Fruit fly (Drosophila melanogaster) whole organism, embryonic: ENCODE results near the gene Pdhb.

Experiments
- ATbp ChIP-seq: fragments of 200-800 bp; sonication (Bioruptor generic); optimal IDR thresholded peaks from 2 replicates; lab custom pipeline; 2017; ENCODE audit warnings: missing biosample characterization, mild to moderate bottlenecking, missing genetic modification characterization, missing genetic modification reagents
- Adf1 ChIP-seq: fragments of 200-800 bp; sonication (Bioruptor generic); IDR thresholded peaks from 2 replicates; pipeline ENCODE4 v1.3.6; 2022; ENCODE audit warnings: missing biosample characterization, missing genetic modification characterization
- Asciz ChIP-seq: fragments of 200-800 bp; sonication (Bioruptor generic); optimal IDR thresholded peaks from 2 replicates; lab custom pipeline; 2017; ENCODE audit warnings: missing biosample characterization, mild to moderate bottlenecking, missing genetic modification characterization, missing genetic modification reagents
- B-H1 ChIP-seq: fragments of 200-800 bp; sonication (Bioruptor generic); IDR thresholded peaks from 3 replicates; pipeline ENCODE4 v1.3.6; 2022; ENCODE audit warnings: missing biosample characterization, missing genetic modification characterization
- CG11696 ChIP-seq: fragments of 200-800 bp; sonication (Bioruptor generic); IDR thresholded peaks from 2 replicates; pipeline ENCODE4 v1.3.6; 2022; ENCODE audit warnings: missing biosample characterization, missing genetic modification characterization
- CG13296 ChIP-seq: fragments of 200-800 bp; sonication (Bioruptor generic); optimal IDR thresholded peaks from 3 replicates; lab custom pipeline; 2018; ENCODE audit warnings: missing biosample characterization, mild to moderate bottlenecking, missing genetic modification characterization
- CG13775 ChIP-seq: fragments of 200-800 bp; sonication (Bioruptor generic); optimal IDR thresholded peaks from 3 replicates; lab custom pipeline; 2017; ENCODE audit warnings: missing biosample characterization, mild to moderate bottlenecking, missing genetic modification characterization
- CG1603 ChIP-seq: fragments of 200-800 bp; sonication (Bioruptor generic); optimal IDR thresholded peaks from 2 replicates; lab custom pipeline; 2019; ENCODE audit warnings: missing biosample characterization, mild to moderate bottlenecking, missing genetic modification characterization, moderate library complexity
- CG16813 ChIP-seq: fragments of 200-800 bp; sonication (Bioruptor generic); IDR thresholded peaks from 3 replicates; pipeline ENCODE4 v1.3.6; 2022; ENCODE audit warnings: missing biosample characterization, missing genetic modification characterization; ENCODE audit not compliant: partially characterized antibody
- CG17802 ChIP-seq: fragments of 200-800 bp; sonication (Bioruptor generic); optimal IDR thresholded peaks from 2 replicates; lab custom pipeline; 2018; ENCODE audit warnings: missing biosample characterization, mild to moderate bottlenecking, missing genetic modification characterization, moderate library complexity
- CG17829 ChIP-seq: fragments of 200-800 bp; optimal IDR thresholded peaks from 2 replicates; lab custom pipeline; 2019; ENCODE audit warnings: missing biosample characterization, mild to moderate bottlenecking, missing genetic modification characterization, moderate library complexity
- CG17912 ChIP-seq: fragments of 200-800 bp; sonication (Bioruptor generic); optimal IDR thresholded peaks from 2 replicates; lab custom pipeline; 2018; ENCODE audit warnings: missing biosample characterization, mild to moderate bottlenecking, missing genetic modification characterization
- CG1792 ChIP-seq: fragments of 200-800 bp; sonication (Bioruptor generic); optimal IDR thresholded peaks from 2 replicates; lab custom pipeline; 2016; ENCODE audit warnings: missing biosample characterization, missing genetic modification characterization
- CG2712 ChIP-seq: fragments of 200-800 bp; optimal IDR thresholded peaks from 3 replicates; lab custom pipeline; 2019; ENCODE audit warnings: missing biosample characterization, mild to moderate bottlenecking, missing genetic modification characterization, moderate library complexity
- CG30403 ChIP-seq: fragments of 200-800 bp; sonication (Bioruptor generic); optimal IDR thresholded peaks from 3 replicates; lab custom pipeline; 2016; ENCODE audit warnings: missing biosample characterization, missing genetic modification characterization
- CG31224 ChIP-seq: fragments of 200-800 bp; sonication (Bioruptor generic); IDR thresholded peaks from 2 replicates; pipeline ENCODE4 v1.3.6; 2022; ENCODE audit warnings: missing biosample characterization, missing genetic modification characterization
- CG34224 ChIP-seq: fragments of 200-800 bp; sonication (Bioruptor generic); IDR thresholded peaks from 3 replicates; pipeline ENCODE4 v1.3.6; 2022; ENCODE audit warnings: missing biosample characterization, missing genetic modification characterization; ENCODE audit not compliant: partially characterized antibody
- CG3995 ChIP-seq: fragments of 200-800 bp; sonication (Bioruptor generic); optimal IDR thresholded peaks from 3 replicates; lab custom pipeline; 2016; ENCODE audit warnings: missing biosample characterization, missing genetic modification characterization
- CG43689 ChIP-seq: fragments of 200-800 bp; sonication (Bioruptor generic); IDR thresholded peaks from 2 replicates; pipeline ENCODE4 v1.3.6; 2022; ENCODE audit warnings: missing biosample characterization, missing genetic modification characterization
- CG4820 ChIP-seq: fragments of 200-800 bp; sonication (Bioruptor generic); optimal IDR thresholded peaks from 3 replicates; lab custom pipeline; 2016; ENCODE audit warnings: missing biosample characterization, missing genetic modification characterization
- CG6813 ChIP-seq: fragments of 200-800 bp; sonication (Bioruptor generic); optimal IDR thresholded peaks from 2 replicates; lab custom pipeline; 2017; ENCODE audit warnings: missing biosample characterization, missing genetic modification characterization, mild to moderate bottlenecking, moderate library complexity, missing genetic modification reagents
- CG8281 ChIP-seq: fragments of 200-800 bp; sonication (Bioruptor generic); optimal IDR thresholded peaks from 2 replicates; lab custom pipeline; 2018; ENCODE audit warnings: missing biosample characterization, mild to moderate bottlenecking, missing genetic modification characterization, moderate library complexity
- CkIIα-i1 ChIP-seq: fragments of 200-800 bp; sonication (Bioruptor generic); IDR thresholded peaks from 2 replicates; pipeline ENCODE4 v1.3.6; 2022; ENCODE audit warnings: missing biosample characterization, missing genetic modification characterization
- GATAe ChIP-seq: fragments of 200-800 bp; sonication (Bioruptor generic); conservative IDR thresholded peaks from 2 replicates; pipeline ENCODE4 v1.3.6; 2022; ENCODE audit warnings: missing biosample characterization, missing genetic modification characterization
- H15 ChIP-seq: fragments of 200-800 bp; sonication (Bioruptor generic); IDR thresholded peaks from 3 replicates; pipeline ENCODE4 v1.3.6; 2022; ENCODE audit warnings: missing biosample characterization, missing genetic modification characterization
- Lpt ChIP-seq: fragments of >200 bp; optimal IDR thresholded peaks from 2 replicates; lab custom pipeline; 2018; ENCODE audit warnings: missing biosample characterization, missing genetic modification characterization
- Max ChIP-seq: fragments of 200-800 bp; sonication (Bioruptor generic); optimal IDR thresholded peaks from 2 replicates; lab custom pipeline; 2016; ENCODE audit warnings: missing biosample characterization, mild to moderate bottlenecking, missing genetic modification characterization
- Neu2 ChIP-seq: fragments of 200-800 bp; sonication (Bioruptor generic); optimal IDR thresholded peaks from 3 replicates; lab custom pipeline; 2016; ENCODE audit warnings: missing biosample characterization, missing genetic modification characterization, borderline replicate concordance
- Side ChIP-seq: fragments of 200-800 bp; sonication (Bioruptor generic); optimal IDR thresholded peaks from 2 replicates; lab custom pipeline; 2016; ENCODE audit warnings: missing biosample characterization, missing genetic modification characterization
- Ssrp ChIP-seq: fragments of 200-800 bp; sonication (Bioruptor generic); optimal IDR thresholded peaks from 2 replicates; lab custom pipeline; 2018; ENCODE audit warnings: missing biosample characterization, mild to moderate bottlenecking, missing genetic modification characterization, moderate library complexity
- ab ChIP-seq: fragments of 200-800 bp; sonication (Bioruptor generic); optimal IDR thresholded peaks from 2 replicates; lab custom pipeline; 2016; ENCODE audit warnings: missing biosample characterization, missing genetic modification characterization
- ase ChIP-seq: fragments of 200-800 bp; sonication (Bioruptor generic); IDR thresholded peaks from 3 replicates; pipeline ENCODE4 v1.3.6; 2022; ENCODE audit warnings: missing biosample characterization, missing genetic modification characterization
- bowl ChIP-seq: fragments of 200-800 bp; sonication (Bioruptor generic); IDR thresholded peaks from 2 replicates; pipeline ENCODE4 v1.3.6; 2022; ENCODE audit warnings: missing biosample characterization, missing genetic modification characterization
- cg ChIP-seq: fragments of 200-800 bp; sonication (Bioruptor generic); optimal IDR thresholded peaks from 3 replicates; lab custom pipeline; 2019; ENCODE audit warnings: missing biosample characterization, mild to moderate bottlenecking, missing genetic modification characterization, moderate library complexity
- dan ChIP-seq: fragments of 200-800 bp; sonication (Bioruptor generic); IDR thresholded peaks from 2 replicates; pipeline ENCODE4 v1.3.6; 2022; ENCODE audit warnings: missing biosample characterization, missing genetic modification characterization
- exex ChIP-seq: fragments of 200-800 bp; sonication (Bioruptor generic); optimal IDR thresholded peaks from 4 replicates; lab custom pipeline; 2018; ENCODE audit warnings: missing biosample characterization, mild to moderate bottlenecking, missing genetic modification characterization, moderate library complexity
- fd102C ChIP-seq: fragments of 200-800 bp; sonication (Bioruptor generic); optimal IDR thresholded peaks from 2 replicates; lab custom pipeline; 2018; ENCODE audit warnings: missing biosample characterization, mild to moderate bottlenecking, missing genetic modification characterization, moderate library complexity
- gce ChIP-seq: fragments of 200-800 bp; sonication (Bioruptor generic); IDR thresholded peaks from 3 replicates; pipeline ENCODE4 v1.3.6; 2022; ENCODE audit warnings: missing biosample characterization, missing genetic modification characterization
- gt ChIP-seq: fragments of 200-800 bp; sonication (Bioruptor generic); IDR thresholded peaks from 2 replicates; pipeline ENCODE4 v1.3.6; 2022; ENCODE audit warnings: missing biosample characterization, missing genetic modification characterization
- hbn ChIP-seq: fragments of 200-800 bp; sonication (Bioruptor generic); IDR thresholded peaks from 2 replicates; pipeline ENCODE4 v1.3.6; 2022; ENCODE audit warnings: missing biosample characterization, missing genetic modification characterization; ENCODE audit not compliant: partially characterized antibody
- hth ChIP-seq: fragments of >200 bp; optimal IDR thresholded peaks from 2 replicates; lab custom pipeline; 2017; ENCODE audit warnings: inconsistent platforms
- jing ChIP-seq: fragments of 200-800 bp; sonication (Bioruptor generic); optimal IDR thresholded peaks from 2 replicates; lab custom pipeline; 2018; ENCODE audit warnings: missing biosample characterization, mild to moderate bottlenecking, missing genetic modification characterization
- klu ChIP-seq: fragments of 200-800 bp; sonication (Bioruptor generic); IDR thresholded peaks from 2 replicates; pipeline ENCODE4 v1.3.6; 2022; ENCODE audit warnings: missing biosample characterization, missing genetic modification characterization
- lmd ChIP-seq: fragments of 200-800 bp; sonication (Bioruptor generic); IDR thresholded peaks from 2 replicates; pipeline ENCODE4 v1.3.6; 2022; ENCODE audit warnings: missing biosample characterization, missing genetic modification characterization
- lola ChIP-seq, 3 experiments: fragments of >200 bp in 2 of 3; fragments of 200-800 bp in 1 of 3; sonication (Bioruptor generic) in 1 of 3; optimal IDR thresholded peaks; 2 replicates each; lab custom pipeline; 2017 to 2019; ENCODE audit warnings: missing biosample characterization in 3 of 3, missing genetic modification characterization in 3 of 3, mild to moderate bottlenecking in 1 of 3, moderate library complexity in 1 of 3
- nom ChIP-seq: fragments of 200-800 bp; sonication (Bioruptor generic); optimal IDR thresholded peaks from 2 replicates; lab custom pipeline; 2017; ENCODE audit warnings: missing biosample characterization, missing genetic modification characterization, mild to moderate bottlenecking, moderate library complexity, missing genetic modification reagents
- pum ChIP-seq: fragments of 200-800 bp; sonication (Bioruptor generic); optimal IDR thresholded peaks from 2 replicates; lab custom pipeline; 2016; ENCODE audit warnings: missing biosample characterization, missing genetic modification characterization
- stc ChIP-seq: fragments of 200-800 bp; sonication (Bioruptor generic); IDR thresholded peaks from 2 replicates; pipeline ENCODE4 v1.3.6; 2022; ENCODE audit warnings: missing biosample characterization, missing genetic modification characterization
- sug ChIP-seq: fragments of 200-800 bp; optimal IDR thresholded peaks from 2 replicates; lab custom pipeline; 2019; ENCODE audit warnings: missing biosample characterization, mild to moderate bottlenecking, missing genetic modification characterization, moderate library complexity
- z ChIP-seq: fragments of 200-800 bp; sonication (Bioruptor generic); IDR thresholded peaks from 3 replicates; pipeline ENCODE4 v1.3.6; 2022; ENCODE audit warnings: missing biosample characterization, missing genetic modification characterization

The Pdhb gene

DNA sequence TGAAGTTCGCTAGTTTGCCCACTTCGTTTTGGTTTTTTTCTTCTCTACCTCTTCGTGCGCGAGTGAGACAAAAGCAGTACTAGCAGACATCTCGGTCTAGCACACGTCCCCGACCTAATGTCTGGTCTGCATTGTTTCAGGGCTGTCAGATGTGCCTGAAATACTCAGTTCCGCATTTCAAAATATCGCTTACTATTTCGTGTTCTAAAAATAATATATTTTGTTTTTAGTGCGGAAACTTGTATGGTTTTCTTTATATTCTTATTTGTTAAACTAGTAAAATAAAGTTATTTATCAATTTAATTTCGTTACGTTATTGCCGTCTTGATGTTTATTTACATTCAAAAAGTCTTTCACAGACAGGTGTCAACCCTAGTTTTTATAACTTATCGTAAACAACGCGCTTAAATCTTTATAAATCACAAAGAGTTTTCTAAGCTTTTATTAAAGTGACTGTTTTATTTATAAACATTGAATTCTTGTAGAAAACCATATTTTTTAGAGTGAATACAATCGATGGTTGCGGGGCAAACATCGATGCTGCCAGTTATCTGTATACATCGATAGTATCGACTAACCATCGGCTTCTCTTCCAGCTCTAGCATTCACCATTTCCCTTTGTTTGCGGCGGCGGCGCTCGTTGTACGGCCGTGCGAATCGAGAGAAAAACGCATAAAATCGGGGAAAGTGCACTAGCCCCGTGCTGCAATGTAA is 49.5 kb upstream of the Pdhb start:
- no peak for TF ChIP-seq CG3995 (GFP tag; lab: Kevin White, UChicago)
- TF ChIP-seq nom (GFP tag; lab: Kevin White, UChicago): peak; percentile 34
- peak; percentile 50 for TF ChIP-seq ATbp
- no peak for TF ChIP-seq hbn
- TF ChIP-seq hth (lab: Kevin White, UChicago): no peak
- no peak for TF ChIP-seq ase (GFP tag; lab: Robert Waterston, UW)
- peak; percentile 78 for TF ChIP-seq CG30403
- peak; percentile 13 for TF ChIP-seq exex (tag; lab: Kevin White, UChicago)
- TF ChIP-seq H15 (GFP tag; lab: Robert Waterston, UW): no peak
- TF ChIP-seq B-H1: no peak
- peak; percentile 44 for TF ChIP-seq CG8281
- TF ChIP-seq CG11696: no peak
- peak; percentile 70 for TF ChIP-seq sug (tag; lab: Kevin White, UChicago)
- TF ChIP-seq Side: peak; percentile 21
- TF ChIP-seq lmd (GFP tag; lab: Robert Waterston, UW): no peak
- no peak for TF ChIP-seq gce
- no peak for TF ChIP-seq ab (GFP tag; lab: Kevin White, UChicago)
- no peak for TF ChIP-seq gt (GFP tag; lab: Robert Waterston, UW)
- no peak for TF ChIP-seq CG17802 (tag; lab: Kevin White, UChicago)
- no peak for TF ChIP-seq GATAe (GFP tag; lab: Robert Waterston, UW)
- TF ChIP-seq lola (GFP tag; optimal IDR thresholded peaks at IDR 0.05; lab: Kevin White, UChicago): peak in 1 of 3 experiments; percentile 76
- TF ChIP-seq CG13775 (GFP tag; lab: Kevin White, UChicago): peak; percentile 83
- peak; percentile 63 for TF ChIP-seq CG13296 (GFP tag; lab: Kevin White, UChicago)
- peak; percentile 80 for TF ChIP-seq Ssrp (tag; lab: Kevin White, UChicago)
- TF ChIP-seq CG16813 (GFP tag; lab: Robert Waterston, UW): no peak
- peak; percentile 65 for TF ChIP-seq Asciz (GFP tag; lab: Kevin White, UChicago)
- TF ChIP-seq Max: peak; percentile 45
- peak; percentile 82 for TF ChIP-seq CG2712 (tag; lab: Kevin White, UChicago)
- TF ChIP-seq CG17912 (GFP tag; lab: Kevin White, UChicago): no peak
- no peak for TF ChIP-seq CG34224 (GFP tag; lab: Robert Waterston, UW)
- no peak for TF ChIP-seq bowl (GFP tag; lab: Robert Waterston, UW)
- TF ChIP-seq CG1603 (tag; lab: Kevin White, UChicago): peak; percentile 64
- TF ChIP-seq CG43689 (GFP tag; lab: Robert Waterston, UW): no peak
- no peak for TF ChIP-seq CG6813 (GFP tag; lab: Kevin White, UChicago)
- no peak for TF ChIP-seq stc (GFP tag; lab: Robert Waterston, UW)
- no peak for TF ChIP-seq fd102C (GFP tag; lab: Kevin White, UChicago)
- TF ChIP-seq CG31224 (GFP tag; lab: Robert Waterston, UW): no peak
- no peak for TF ChIP-seq cg (GFP tag; lab: Kevin White, UChicago)
- no peak for TF ChIP-seq dan (GFP tag; lab: Robert Waterston, UW)
- TF ChIP-seq CkIIα-i1 (GFP tag; lab: Robert Waterston, UW): no peak
- TF ChIP-seq z (GFP tag; lab: Robert Waterston, UW): no peak
- TF ChIP-seq klu (GFP tag; lab: Robert Waterston, UW): no peak
- TF ChIP-seq CG4820: peak; percentile 49
- TF ChIP-seq jing (GFP tag; lab: Kevin White, UChicago): peak; percentile 17
- TF ChIP-seq pum (GFP tag; lab: Kevin White, UChicago): no peak
- no peak for TF ChIP-seq Neu2
- no peak for TF ChIP-seq Adf1 (GFP tag; lab: Robert Waterston, UW)
- TF ChIP-seq CG1792: peak; percentile 25
- TF ChIP-seq Lpt (GFP tag; lab: Kevin White, UChicago): no peak
- peak; percentile 77 for TF ChIP-seq CG17829 (tag; lab: Kevin White, UChicago)
